Worm (Caenorhabditis elegans): ENCODE data around the gene srw-1.

- TF ChIP-seq ceh-9 (tag; optimal IDR thresholded peaks at IDR 0.05) = no peak
- TF ChIP-seq unc-39 (tag; optimal IDR thresholded peaks at IDR 0.05) = no peak
- TF ChIP-seq ama-1 (optimal IDR thresholded peaks at IDR 0.05) = no peak
- TF ChIP-seq egl-27 (tag; optimal IDR thresholded peaks at IDR 0.05) = no peak
- TF ChIP-seq R02D3.7 (tag; optimal IDR thresholded peaks at IDR 0.05) = no peak
- TF ChIP-seq ztf-4 (tag; optimal IDR thresholded peaks at IDR 0.05) = no peak
These were observed 35.4 kb upstream of the srw-1 start, which contains the start of gene srz-11 for ce11 chrV:15162697-15163096.

All from whole organism, L3 larva.